Fruit fly (Drosophila melanogaster) whole organism, embryonic: ENCODE data around the gene Sec5.

Experiments used
- BEAF-32 ChIP-seq: fragments of 200-800 bp; sonication (Bioruptor generic); optimal IDR thresholded peaks from 3 replicates; lab custom pipeline; 2017; ENCODE audit warnings: missing biosample characterization, missing genetic modification characterization, mild to moderate bottlenecking, moderate library complexity, missing genetic modification reagents
- CG10209 ChIP-seq: fragments of 200-800 bp; sonication (Bioruptor generic); optimal IDR thresholded peaks from 3 replicates; lab custom pipeline; 2017; ENCODE audit warnings: missing biosample characterization, mild to moderate bottlenecking, missing genetic modification characterization, missing genetic modification reagents
- CG10267 ChIP-seq: fragments of 200-800 bp; sonication (Bioruptor generic); optimal IDR thresholded peaks from 2 replicates; lab custom pipeline; 2018; ENCODE audit warnings: missing biosample characterization, mild to moderate bottlenecking, missing genetic modification characterization, moderate library complexity
- CG10959 ChIP-seq: fragments of 200-800 bp; sonication (Bioruptor generic); IDR thresholded peaks from 2 replicates; pipeline ENCODE4 v1.3.6; 2022; ENCODE audit warnings: missing biosample characterization, missing genetic modification characterization
- CG11504 ChIP-seq: fragments of 200-800 bp; sonication (Bioruptor generic); optimal IDR thresholded peaks from 3 replicates; lab custom pipeline; 2019; ENCODE audit warnings: missing biosample characterization, mild to moderate bottlenecking, missing genetic modification characterization, moderate library complexity
- CG1233 ChIP-seq: fragments of 200-800 bp; sonication (Bioruptor generic); optimal IDR thresholded peaks from 4 replicates; lab custom pipeline; 2018; ENCODE audit warnings: missing biosample characterization, mild to moderate bottlenecking, missing genetic modification characterization
- CG15479 ChIP-seq: fragments of 200-800 bp; sonication (Bioruptor generic); optimal IDR thresholded peaks from 3 replicates; lab custom pipeline; 2019; ENCODE audit warnings: missing biosample characterization, mild to moderate bottlenecking, missing genetic modification characterization, moderate library complexity
- CG1602 ChIP-seq: fragments of 200-800 bp; sonication (Bioruptor generic); optimal IDR thresholded peaks from 3 replicates; lab custom pipeline; 2016; ENCODE audit warnings: missing biosample characterization, missing genetic modification characterization
- CG17829 ChIP-seq: fragments of 200-800 bp; optimal IDR thresholded peaks from 2 replicates; lab custom pipeline; 2019; ENCODE audit warnings: missing biosample characterization, mild to moderate bottlenecking, missing genetic modification characterization, moderate library complexity
- CG18011 ChIP-seq: fragments of 200-800 bp; sonication (Bioruptor generic); optimal IDR thresholded peaks from 2 replicates; lab custom pipeline; 2017; ENCODE audit warnings: missing biosample characterization, missing genetic modification characterization, mild to moderate bottlenecking, moderate library complexity, missing genotype
- CG1832 ChIP-seq: fragments of 200-800 bp; sonication (Bioruptor generic); optimal IDR thresholded peaks from 2 replicates; lab custom pipeline; 2017; ENCODE audit warnings: missing biosample characterization, mild to moderate bottlenecking, missing genetic modification characterization, inconsistent platforms
- CG2199 ChIP-seq: fragments of 200-800 bp; sonication (Bioruptor generic); IDR thresholded peaks from 3 replicates; pipeline ENCODE4 v1.3.6; 2022; ENCODE audit warnings: missing biosample characterization, missing genetic modification characterization
- CG31388 ChIP-seq: fragments of 200-800 bp; sonication (Bioruptor generic); optimal IDR thresholded peaks from 2 replicates; lab custom pipeline; 2016; ENCODE audit warnings: missing biosample characterization, missing genetic modification characterization
- CG32772 ChIP-seq: fragments of 200-800 bp; sonication (Bioruptor generic); IDR thresholded peaks from 2 replicates; pipeline ENCODE4 v1.3.6; 2022; ENCODE audit warnings: missing biosample characterization, missing genetic modification characterization
- CG3281 ChIP-seq: fragments of 200-800 bp; sonication (Bioruptor generic); optimal IDR thresholded peaks from 3 replicates; lab custom pipeline; 2017; ENCODE audit warnings: missing biosample characterization, mild to moderate bottlenecking, missing genetic modification characterization
- CG34224 ChIP-seq: fragments of 200-800 bp; sonication (Bioruptor generic); IDR thresholded peaks from 3 replicates; pipeline ENCODE4 v1.3.6; 2022; ENCODE audit warnings: missing biosample characterization, missing genetic modification characterization; ENCODE audit not compliant: partially characterized antibody
- CG3995 ChIP-seq: fragments of 200-800 bp; sonication (Bioruptor generic); optimal IDR thresholded peaks from 3 replicates; lab custom pipeline; 2016; ENCODE audit warnings: missing biosample characterization, missing genetic modification characterization
- CG42726 ChIP-seq: fragments of 200-800 bp; sonication (Bioruptor generic); IDR thresholded peaks from 2 replicates; pipeline ENCODE4 v1.3.6; 2022; ENCODE audit warnings: missing biosample characterization, missing genetic modification characterization; ENCODE audit not compliant: partially characterized antibody
- CG43689 ChIP-seq: fragments of 200-800 bp; sonication (Bioruptor generic); IDR thresholded peaks from 2 replicates; pipeline ENCODE4 v1.3.6; 2022; ENCODE audit warnings: missing biosample characterization, missing genetic modification characterization
- CG6683 ChIP-seq: fragments of 200-800 bp; sonication (Bioruptor generic); optimal IDR thresholded peaks from 2 replicates; lab custom pipeline; 2017; ENCODE audit warnings: missing biosample characterization, mild to moderate bottlenecking, missing genetic modification characterization, missing genetic modification reagents
- CG7786 ChIP-seq: fragments of 200-800 bp; sonication (Bioruptor generic); optimal IDR thresholded peaks from 2 replicates; lab custom pipeline; 2016; ENCODE audit warnings: missing biosample characterization, missing genetic modification characterization
- CG7963 ChIP-seq: fragments of 200-800 bp; sonication (Bioruptor generic); IDR thresholded peaks from 3 replicates; pipeline ENCODE4 v1.3.6; 2022; ENCODE audit warnings: missing biosample characterization, missing genetic modification characterization; ENCODE audit not compliant: partially characterized antibody
- CG9797 ChIP-seq: fragments of 200-800 bp; sonication (Bioruptor generic); optimal IDR thresholded peaks from 3 replicates; lab custom pipeline; 2018; ENCODE audit warnings: missing biosample characterization, mild to moderate bottlenecking, missing genetic modification characterization
- Camta ChIP-seq: fragments of 200-800 bp; sonication (Bioruptor generic); optimal IDR thresholded peaks from 2 replicates; lab custom pipeline; 2016; ENCODE audit warnings: missing biosample characterization, missing genetic modification characterization
- Chrac-16 ChIP-seq: fragments of 200-800 bp; sonication (Bioruptor generic); optimal IDR thresholded peaks from 3 replicates; lab custom pipeline; 2016; ENCODE audit warnings: missing biosample characterization, missing genetic modification characterization
- CkIIα-i1 ChIP-seq: fragments of 200-800 bp; sonication (Bioruptor generic); IDR thresholded peaks from 2 replicates; pipeline ENCODE4 v1.3.6; 2022; ENCODE audit warnings: missing biosample characterization, missing genetic modification characterization
- Ets65A ChIP-seq: fragments of 200-800 bp; sonication (Bioruptor generic); peaks from one replicate; lab custom pipeline; 2016; ENCODE audit warnings: missing biosample characterization, missing genetic modification characterization
- HmgZ ChIP-seq: fragments of 200-800 bp; sonication (Bioruptor generic); optimal IDR thresholded peaks from 2 replicates; lab custom pipeline; 2018; ENCODE audit warnings: missing biosample characterization, mild to moderate bottlenecking, missing genetic modification characterization
- Hr39 ChIP-seq: fragments of >200 bp; optimal IDR thresholded peaks from 2 replicates; lab custom pipeline; 2017
- NFAT ChIP-seq: fragments of 200-800 bp; sonication (Bioruptor generic); IDR thresholded peaks from 2 replicates; pipeline ENCODE4 v1.3.6; 2022; ENCODE audit warnings: missing biosample characterization, missing genetic modification characterization
- Sox100B ChIP-seq: fragments of 200-800 bp; sonication (Bioruptor generic); optimal IDR thresholded peaks from 3 replicates; lab custom pipeline; 2018; ENCODE audit warnings: missing biosample characterization, mild to moderate bottlenecking, missing genetic modification characterization
- bsh ChIP-seq, 2 experiments: fragments of 200-800 bp; sonication (Bioruptor generic); optimal IDR thresholded peaks; 2 replicates each; lab custom pipeline; 2017 to 2018; ENCODE audit warnings: mild to moderate bottlenecking in 2 of 2, missing biosample characterization in 2 of 2, missing genetic modification characterization in 2 of 2, moderate library complexity in 1 of 2
- cwo ChIP-seq: fragments of 200-800 bp; sonication (Bioruptor generic); optimal IDR thresholded peaks from 3 replicates; lab custom pipeline; 2017; ENCODE audit warnings: missing biosample characterization, missing genetic modification characterization, mild to moderate bottlenecking, moderate library complexity, missing genetic modification reagents
- dati ChIP-seq: fragments of 200-800 bp; sonication (Bioruptor generic); IDR thresholded peaks from 2 replicates; pipeline ENCODE4 v1.3.6; 2022; ENCODE audit warnings: missing biosample characterization, missing genetic modification characterization
- eyg ChIP-seq: fragments of 200-800 bp; sonication (Bioruptor generic); optimal IDR thresholded peaks from 3 replicates; lab custom pipeline; 2016; ENCODE audit warnings: missing biosample characterization, missing genetic modification characterization
- fu2 ChIP-seq: fragments of 200-800 bp; sonication (Bioruptor generic); optimal IDR thresholded peaks from 2 replicates; lab custom pipeline; 2016; ENCODE audit warnings: missing biosample characterization, missing genetic modification characterization
- grn ChIP-seq: fragments of 200-800 bp; sonication (Bioruptor generic); optimal IDR thresholded peaks from 3 replicates; lab custom pipeline; 2017; ENCODE audit warnings: missing biosample characterization, missing genetic modification characterization
- her ChIP-seq: fragments of 200-800 bp; sonication (Bioruptor generic); optimal IDR thresholded peaks from 2 replicates; lab custom pipeline; 2016; ENCODE audit warnings: missing biosample characterization, missing genetic modification characterization
- lbe ChIP-seq: fragments of 200-800 bp; sonication (Bioruptor generic); optimal IDR thresholded peaks from 2 replicates; lab custom pipeline; 2016; ENCODE audit warnings: missing biosample characterization, mild to moderate bottlenecking, missing genetic modification characterization
- mam ChIP-seq: fragments of 200-800 bp; sonication (Bioruptor generic); optimal IDR thresholded peaks from 3 replicates; lab custom pipeline; 2016; ENCODE audit warnings: missing biosample characterization, missing genetic modification characterization
- nerfin-1 ChIP-seq: fragments of 200-800 bp; sonication (Bioruptor generic); optimal IDR thresholded peaks from 3 replicates; lab custom pipeline; 2019; ENCODE audit warnings: missing biosample characterization, mild to moderate bottlenecking, missing genetic modification characterization, moderate library complexity
- nom ChIP-seq: fragments of 200-800 bp; sonication (Bioruptor generic); optimal IDR thresholded peaks from 2 replicates; lab custom pipeline; 2017; ENCODE audit warnings: missing biosample characterization, missing genetic modification characterization, mild to moderate bottlenecking, moderate library complexity, missing genetic modification reagents
- ranshi ChIP-seq: fragments of 200-800 bp; sonication (Bioruptor generic); IDR thresholded peaks from 2 replicates; pipeline ENCODE4 v1.3.6; 2022; ENCODE audit warnings: missing biosample characterization, missing genetic modification characterization
- ro ChIP-seq: fragments of 200-800 bp; sonication (Bioruptor generic); IDR thresholded peaks from 2 replicates; pipeline ENCODE4 v1.3.6; 2022; ENCODE audit warnings: missing biosample characterization, missing genetic modification characterization
- schlank ChIP-seq: fragments of 200-800 bp; sonication (Bioruptor generic); optimal IDR thresholded peaks from 2 replicates; lab custom pipeline; 2018; ENCODE audit warnings: missing biosample characterization, mild to moderate bottlenecking, missing genetic modification characterization
- sim ChIP-seq: fragments of 200-800 bp; sonication (Bioruptor generic); IDR thresholded peaks from 2 replicates; pipeline ENCODE4 v1.3.6; 2022; ENCODE audit warnings: missing biosample characterization, missing genetic modification characterization
- sisA ChIP-seq: fragments of 200-800 bp; sonication (Bioruptor generic); IDR thresholded peaks from 2 replicates; pipeline ENCODE4 v1.3.6; 2022; ENCODE audit warnings: missing biosample characterization, missing genetic modification characterization
- trh ChIP-seq: fragments of 200-800 bp; sonication (Bioruptor generic); optimal IDR thresholded peaks from 2 replicates; lab custom pipeline; 2016; ENCODE audit warnings: missing biosample characterization, missing genetic modification characterization
- vnd ChIP-seq: fragments of 200-800 bp; sonication (Bioruptor generic); IDR thresholded peaks from 3 replicates; pipeline ENCODE4 v1.3.6; 2022; ENCODE audit warnings: missing biosample characterization, missing genetic modification characterization; ENCODE audit not compliant: partially characterized antibody
- zen ChIP-seq: fragments of 200-800 bp; sonication (Bioruptor generic); optimal IDR thresholded peaks from 3 replicates; lab custom pipeline; 2018; ENCODE audit warnings: missing biosample characterization, mild to moderate bottlenecking, missing genetic modification characterization, moderate library complexity
- zfh2 ChIP-seq: fragments of 200-800 bp; sonication (Bioruptor generic); optimal IDR thresholded peaks from 2 replicates; lab custom pipeline; 2016; ENCODE audit warnings: missing biosample characterization, missing genetic modification characterization

Gene Sec5

DNA sequence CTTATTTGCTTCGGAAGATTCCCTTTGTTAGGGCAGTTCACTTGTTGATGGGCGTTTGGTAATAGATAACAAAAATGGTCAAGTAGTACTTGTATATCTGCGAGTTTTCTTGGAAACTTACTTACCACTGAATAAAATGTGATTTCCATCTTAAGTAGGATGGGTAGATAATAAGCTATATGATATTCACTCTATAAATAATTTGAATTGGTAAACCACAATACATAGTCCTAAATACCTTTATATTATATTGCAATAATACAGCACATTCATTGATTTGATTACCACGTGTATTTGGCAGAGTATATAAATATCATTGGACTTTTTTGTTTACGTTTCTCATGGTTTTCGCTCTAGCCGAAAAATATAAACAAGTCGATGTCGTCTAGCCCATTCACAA, 18.8 kb downstream of the Sec5 start (continued):
- TF ChIP-seq fu2 (no peak), zen (tag; lab: Kevin White, UChicago) (no peak), Hr39 (lab: Kevin White, UChicago) (no peak), CG7786 (peak; percentile 47), cwo (peak; percentile 70), zfh2 (GFP tag; lab: Kevin White, UChicago) (peak; percentile 56), CG3995 (GFP tag; lab: Kevin White, UChicago) (peak; percentile 11), ro (GFP tag; lab: Robert Waterston, UW) (no peak), CG32772 (GFP tag; lab: Robert Waterston, UW) (peak; percentile 7; the same call in 1 of the 2 replicates), CG1233 (peak; percentile 73), ranshi (no peak), CG2199 (GFP tag; lab: Robert Waterston, UW) (no peak), sisA (GFP tag; lab: Robert Waterston, UW) (peak; percentile 44), CG9797 (GFP tag; lab: Kevin White, UChicago) (no peak), Sox100B (GFP tag; lab: Kevin White, UChicago) (peak; percentile 77), CG43689 (GFP tag; lab: Robert Waterston, UW) (no peak), dati (GFP tag; lab: Robert Waterston, UW) (no peak), Ets65A (no peak), CG1602 (GFP tag; lab: Kevin White, UChicago) (peak; percentile 16), CG3281 (GFP tag; lab: Kevin White, UChicago) (peak; percentile 65), lbe (GFP tag; lab: Kevin White, UChicago) (no peak), CG42726 (GFP tag; lab: Robert Waterston, UW) (no peak), CG18011 (peak; percentile 38), bsh (GFP tag; optimal IDR thresholded peaks at IDR 0.05; lab: Kevin White, UChicago) (peak in 1 of 2 experiments; percentile 42), CG10209 (GFP tag; lab: Kevin White, UChicago) (peak; percentile 62), NFAT (GFP tag; lab: Robert Waterston, UW) (0 out of 2 replicates have a peak, but pooled peaks have one; percentile 40), CG15479 (no peak), her (GFP tag; lab: Kevin White, UChicago) (no peak), nom (GFP tag; lab: Kevin White, UChicago) (no peak), CG34224 (GFP tag; lab: Robert Waterston, UW) (no peak), CG17829 (tag; lab: Kevin White, UChicago) (peak; percentile 28), eyg (GFP tag; lab: Kevin White, UChicago) (peak; percentile 4), Camta (GFP tag; lab: Kevin White, UChicago) (peak; percentile 20), schlank (tag; lab: Kevin White, UChicago) (peak; percentile 38), CG31388 (GFP tag; lab: Kevin White, UChicago) (no peak), mam (GFP tag; lab: Kevin White, UChicago) (peak; percentile 53), CkIIα-i1 (GFP tag; lab: Robert Waterston, UW) (no peak), sim (GFP tag; lab: Robert Waterston, UW) (no peak), CG6683 (GFP tag; lab: Kevin White, UChicago) (peak; percentile 15), CG1832 (GFP tag; lab: Kevin White, UChicago) (no peak), trh (GFP tag; lab: Kevin White, UChicago) (no peak), CG10267 (tag; lab: Kevin White, UChicago) (peak; percentile 46), vnd (GFP tag; lab: Robert Waterston, UW) (no peak), BEAF-32 (no peak), HmgZ (peak; percentile 67), Chrac-16 (GFP tag; lab: Kevin White, UChicago) (peak; percentile 40), nerfin-1 (tag; lab: Kevin White, UChicago) (no peak), CG10959 (GFP tag; lab: Robert Waterston, UW) (no peak), grn (GFP tag; lab: Kevin White, UChicago) (no peak), CG7963 (GFP tag; lab: Robert Waterston, UW) (no peak), CG11504 (tag; lab: Kevin White, UChicago) (peak; percentile 77)
